Fruit fly (Drosophila melanogaster) whole organism, embryonic: Measurements from ENCODE around the gene CG5938.

ENCODE experiments used
- Asciz ChIP-seq: fragments of 200-800 bp; sonication (Bioruptor generic); optimal IDR thresholded peaks from 2 replicates; lab custom pipeline; 2017; ENCODE audit warnings: missing biosample characterization, mild to moderate bottlenecking, missing genetic modification characterization, missing genetic modification reagents
- Atf-2 ChIP-seq: fragments of 200-800 bp; sonication (Bioruptor generic); optimal IDR thresholded peaks from 2 replicates; lab custom pipeline; 2016; ENCODE audit warnings: missing biosample characterization, missing genetic modification characterization
- Bgb ChIP-seq: fragments of 200-800 bp; sonication (Bioruptor generic); IDR thresholded peaks from 2 replicates; pipeline ENCODE4 v1.3.6; 2022; ENCODE audit warnings: missing biosample characterization, missing genetic modification characterization; ENCODE audit not compliant: partially characterized antibody
- Bteb2 ChIP-seq: fragments of 200-800 bp; sonication (Bioruptor generic); optimal IDR thresholded peaks from 2 replicates; lab custom pipeline; 2016; ENCODE audit warnings: missing biosample characterization, missing genetic modification characterization
- CG12071 ChIP-seq: fragments of 200-800 bp; sonication (Bioruptor generic); optimal IDR thresholded peaks from 3 replicates; lab custom pipeline; 2018; ENCODE audit warnings: missing biosample characterization, mild to moderate bottlenecking, missing genetic modification characterization
- CG12155 ChIP-seq: fragments of 200-800 bp; sonication (Bioruptor generic); optimal IDR thresholded peaks from 3 replicates; lab custom pipeline; 2016; ENCODE audit warnings: missing biosample characterization, missing genetic modification characterization
- CG14050 ChIP-seq: fragments of 200-800 bp; sonication (Bioruptor generic); IDR thresholded peaks from 3 replicates; pipeline ENCODE4 v1.3.6; 2022; ENCODE audit warnings: missing biosample characterization, missing genetic modification characterization
- CG14860 ChIP-seq: fragments of 200-800 bp; sonication (Bioruptor generic); IDR thresholded peaks from 3 replicates; pipeline ENCODE4 v1.3.6; 2022; ENCODE audit warnings: missing biosample characterization, missing genetic modification characterization; ENCODE audit not compliant: partially characterized antibody
- CG15514 ChIP-seq: fragments of 200-800 bp; sonication (Bioruptor generic); optimal IDR thresholded peaks from 3 replicates; lab custom pipeline; 2017; ENCODE audit warnings: missing biosample characterization, missing genetic modification characterization, mild to moderate bottlenecking, moderate library complexity, missing genetic modification reagents
- CG1602 ChIP-seq: fragments of 200-800 bp; sonication (Bioruptor generic); optimal IDR thresholded peaks from 3 replicates; lab custom pipeline; 2016; ENCODE audit warnings: missing biosample characterization, missing genetic modification characterization
- CG1603 ChIP-seq: fragments of 200-800 bp; sonication (Bioruptor generic); optimal IDR thresholded peaks from 2 replicates; lab custom pipeline; 2019; ENCODE audit warnings: missing biosample characterization, mild to moderate bottlenecking, missing genetic modification characterization, moderate library complexity
- CG17385 ChIP-seq: fragments of 200-800 bp; sonication (Bioruptor generic); optimal IDR thresholded peaks from 3 replicates; lab custom pipeline; 2018; ENCODE audit warnings: missing biosample characterization, mild to moderate bottlenecking, missing genetic modification characterization
- CG2875 ChIP-seq: fragments of 200-800 bp; sonication (Bioruptor generic); optimal IDR thresholded peaks from 2 replicates; lab custom pipeline; 2017; ENCODE audit warnings: missing biosample characterization, mild to moderate bottlenecking, missing genetic modification characterization, missing genetic modification reagents
- CG30020 ChIP-seq: fragments of 200-800 bp; optimal IDR thresholded peaks from 2 replicates; lab custom pipeline; 2019; ENCODE audit warnings: missing biosample characterization, mild to moderate bottlenecking, missing genetic modification characterization, moderate library complexity
- CG42726 ChIP-seq: fragments of 200-800 bp; sonication (Bioruptor generic); IDR thresholded peaks from 2 replicates; pipeline ENCODE4 v1.3.6; 2022; ENCODE audit warnings: missing biosample characterization, missing genetic modification characterization; ENCODE audit not compliant: partially characterized antibody
- CG4282 ChIP-seq: fragments of 200-800 bp; sonication (Bioruptor generic); optimal IDR thresholded peaks from 2 replicates; lab custom pipeline; 2016; ENCODE audit warnings: missing biosample characterization, missing genetic modification characterization
- CG6654 ChIP-seq: fragments of 200-800 bp; sonication (Bioruptor generic); optimal IDR thresholded peaks from 2 replicates; lab custom pipeline; 2017; ENCODE audit warnings: missing biosample characterization, mild to moderate bottlenecking, missing genetic modification characterization
- CG8388 ChIP-seq: fragments of 200-800 bp; sonication (Bioruptor generic); optimal IDR thresholded peaks from 2 replicates; lab custom pipeline; 2019; ENCODE audit warnings: missing biosample characterization, mild to moderate bottlenecking, missing genetic modification characterization, moderate library complexity
- CG9797 ChIP-seq: fragments of 200-800 bp; sonication (Bioruptor generic); optimal IDR thresholded peaks from 3 replicates; lab custom pipeline; 2018; ENCODE audit warnings: missing biosample characterization, mild to moderate bottlenecking, missing genetic modification characterization
- D ChIP-seq, 2 experiments: fragments of 200-800 bp in 1 of 2; fragments of >200 bp in 1 of 2; sonication (Bioruptor generic) in 1 of 2; optimal IDR thresholded peaks; 2 replicates in 1 of 2; 3 replicates in 1 of 2; lab custom pipeline; 2017; ENCODE audit warnings: mild to moderate bottlenecking in 1 of 2, missing biosample characterization in 1 of 2, missing genetic modification characterization in 1 of 2, missing genetic modification reagents in 1 of 2
- Deaf1 ChIP-seq: fragments of 200-800 bp; optimal IDR thresholded peaks from 3 replicates; lab custom pipeline; 2019; ENCODE audit warnings: missing biosample characterization, mild to moderate bottlenecking, missing genetic modification characterization, moderate library complexity
- Eip74EF ChIP-seq, 2 experiments: fragments of 200-800 bp in 1 of 2; fragments of >200 bp in 1 of 2; sonication (Bioruptor generic) in 1 of 2; optimal IDR thresholded peaks; 2 replicates each; lab custom pipeline; 2017 to 2019; ENCODE audit warnings: missing biosample characterization in 2 of 2, missing genetic modification characterization in 2 of 2, mild to moderate bottlenecking in 1 of 2, moderate library complexity in 1 of 2
- GATAe ChIP-seq: fragments of 200-800 bp; sonication (Bioruptor generic); conservative IDR thresholded peaks from 2 replicates; pipeline ENCODE4 v1.3.6; 2022; ENCODE audit warnings: missing biosample characterization, missing genetic modification characterization
- Hmr ChIP-seq: fragments of 200-800 bp; sonication (Bioruptor generic); optimal IDR thresholded peaks from 3 replicates; lab custom pipeline; 2017; ENCODE audit warnings: mild to moderate bottlenecking, missing biosample characterization, missing genetic modification reagents, missing genetic modification characterization
- Hr3 ChIP-seq: fragments of 200-800 bp; sonication (Bioruptor generic); optimal IDR thresholded peaks from 3 replicates; lab custom pipeline; 2016; ENCODE audit warnings: missing biosample characterization, missing genetic modification characterization
- Mes4 ChIP-seq: fragments of 200-800 bp; sonication (Bioruptor generic); optimal IDR thresholded peaks from 2 replicates; lab custom pipeline; 2016; ENCODE audit warnings: missing biosample characterization, missing genetic modification characterization
- NK7.1 ChIP-seq: fragments of 200-800 bp; sonication (Bioruptor generic); optimal IDR thresholded peaks from 3 replicates; lab custom pipeline; 2016; ENCODE audit warnings: missing biosample characterization, missing genetic modification characterization
- Neu2 ChIP-seq: fragments of 200-800 bp; sonication (Bioruptor generic); optimal IDR thresholded peaks from 3 replicates; lab custom pipeline; 2016; ENCODE audit warnings: missing biosample characterization, missing genetic modification characterization, borderline replicate concordance
- Opbp ChIP-seq: fragments of 200-800 bp; sonication (Bioruptor generic); IDR thresholded peaks from 3 replicates; pipeline ENCODE4 v1.3.6; 2022; ENCODE audit warnings: missing biosample characterization, missing genetic modification characterization; ENCODE audit not compliant: partially characterized antibody
- ase ChIP-seq: fragments of 200-800 bp; sonication (Bioruptor generic); IDR thresholded peaks from 3 replicates; pipeline ENCODE4 v1.3.6; 2022; ENCODE audit warnings: missing biosample characterization, missing genetic modification characterization
- chinmo ChIP-seq: fragments of 200-800 bp; sonication (Bioruptor generic); IDR thresholded peaks from 4 replicates; pipeline ENCODE4 v1.3.6; 2022; ENCODE audit warnings: missing biosample characterization, missing genetic modification characterization; ENCODE audit not compliant: partially characterized antibody
- corto ChIP-seq: fragments of 200-800 bp; sonication (Bioruptor generic); optimal IDR thresholded peaks from 2 replicates; lab custom pipeline; 2016; ENCODE audit warnings: missing biosample characterization, mild to moderate bottlenecking, missing genetic modification characterization, moderate library complexity
- disco-r ChIP-seq: fragments of 200-800 bp; sonication (Bioruptor generic); optimal IDR thresholded peaks from 2 replicates; lab custom pipeline; 2016; ENCODE audit warnings: missing biosample characterization, missing genetic modification characterization
- dmrt11E ChIP-seq: fragments of 200-800 bp; sonication (Bioruptor generic); optimal IDR thresholded peaks from 3 replicates; lab custom pipeline; 2018; ENCODE audit warnings: missing biosample characterization, mild to moderate bottlenecking, missing genetic modification characterization, moderate library complexity
- eyg ChIP-seq: fragments of 200-800 bp; sonication (Bioruptor generic); optimal IDR thresholded peaks from 3 replicates; lab custom pipeline; 2016; ENCODE audit warnings: missing biosample characterization, missing genetic modification characterization
- gce ChIP-seq: fragments of 200-800 bp; sonication (Bioruptor generic); IDR thresholded peaks from 3 replicates; pipeline ENCODE4 v1.3.6; 2022; ENCODE audit warnings: missing biosample characterization, missing genetic modification characterization
- gfzf ChIP-seq: fragments of 200-800 bp; sonication (Bioruptor generic); optimal IDR thresholded peaks from 2 replicates; lab custom pipeline; 2016; ENCODE audit warnings: missing biosample characterization, mild to moderate bottlenecking, missing genetic modification characterization, moderate library complexity
- grau ChIP-seq: fragments of 200-800 bp; optimal IDR thresholded peaks from 3 replicates; lab custom pipeline; 2019; ENCODE audit warnings: missing biosample characterization, mild to moderate bottlenecking, missing genetic modification characterization, moderate library complexity
- gt ChIP-seq: fragments of 200-800 bp; sonication (Bioruptor generic); IDR thresholded peaks from 2 replicates; pipeline ENCODE4 v1.3.6; 2022; ENCODE audit warnings: missing biosample characterization, missing genetic modification characterization
- hb ChIP-seq: fragments of 200-800 bp; sonication (Bioruptor generic); IDR thresholded peaks from 3 replicates; pipeline ENCODE4 v1.3.6; 2022; ENCODE audit warnings: missing biosample characterization, missing genetic modification characterization; ENCODE audit not compliant: partially characterized antibody
- ind ChIP-seq: fragments of 200-800 bp; sonication (Bioruptor generic); optimal IDR thresholded peaks from 3 replicates; lab custom pipeline; 2016; ENCODE audit warnings: missing biosample characterization, missing genetic modification characterization
- mam ChIP-seq: fragments of 200-800 bp; sonication (Bioruptor generic); optimal IDR thresholded peaks from 3 replicates; lab custom pipeline; 2016; ENCODE audit warnings: missing biosample characterization, missing genetic modification characterization
- psq ChIP-seq: fragments of 200-800 bp; sonication (Bioruptor generic); optimal IDR thresholded peaks from 2 replicates; lab custom pipeline; 2017; ENCODE audit warnings: missing biosample characterization, missing genetic modification characterization
- ranshi ChIP-seq: fragments of 200-800 bp; sonication (Bioruptor generic); IDR thresholded peaks from 2 replicates; pipeline ENCODE4 v1.3.6; 2022; ENCODE audit warnings: missing biosample characterization, missing genetic modification characterization
- ro ChIP-seq: fragments of 200-800 bp; sonication (Bioruptor generic); IDR thresholded peaks from 2 replicates; pipeline ENCODE4 v1.3.6; 2022; ENCODE audit warnings: missing biosample characterization, missing genetic modification characterization
- salm ChIP-seq: fragments of 200-800 bp; sonication (Bioruptor generic); optimal IDR thresholded peaks from 2 replicates; lab custom pipeline; 2018; ENCODE audit warnings: missing biosample characterization, mild to moderate bottlenecking, missing genetic modification characterization
- wek ChIP-seq: fragments of 200-800 bp; sonication (Bioruptor generic); optimal IDR thresholded peaks from 3 replicates; lab custom pipeline; 2018; ENCODE audit warnings: missing biosample characterization, mild to moderate bottlenecking, missing genetic modification characterization, moderate library complexity
- yki ChIP-seq: fragments of >200 bp; optimal IDR thresholded peaks from 3 replicates; lab custom pipeline; 2018

The CG5938 gene

DNA sequence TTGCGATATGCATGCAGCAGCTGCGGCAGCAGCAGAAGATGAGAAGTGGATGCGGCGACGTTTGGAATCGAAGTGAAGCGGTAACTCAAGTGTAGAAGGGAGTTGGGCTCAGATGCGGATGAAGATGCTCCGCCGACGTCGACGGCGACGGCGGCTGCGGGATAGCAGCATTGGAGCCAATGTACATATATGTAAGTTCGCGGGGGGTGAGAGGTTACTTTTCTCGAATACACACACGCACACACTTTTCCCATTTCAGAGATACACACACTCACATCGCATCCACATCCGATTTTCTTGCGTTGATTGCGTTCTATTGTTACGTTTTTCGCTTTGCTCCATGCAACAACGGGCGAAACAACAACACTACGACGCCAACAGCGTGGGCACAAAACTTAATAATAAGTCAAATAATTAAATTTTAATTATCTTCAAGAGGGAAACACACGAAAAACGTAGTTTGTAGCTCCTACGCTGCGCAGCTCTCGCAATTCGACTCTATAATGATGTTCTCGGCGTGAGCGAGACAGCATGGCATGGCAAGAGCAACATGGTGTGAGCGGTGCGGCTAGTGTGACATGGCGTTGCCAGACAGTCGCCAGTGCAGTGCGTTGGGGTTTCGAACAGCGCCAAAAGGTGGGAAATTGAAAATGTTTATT lies 29.7 kb upstream of the CG5938 start, which contains the start of gene CG18766 (continued):
- TF ChIP-seq Deaf1 (tag; lab: Kevin White, UChicago) (no peak), gt (no peak), CG12071 (GFP tag; lab: Kevin White, UChicago) (peak; percentile 21), gfzf (peak; percentile 30), CG12155 (no peak), CG30020 (tag; lab: Kevin White, UChicago) (no peak), ase (GFP tag; lab: Robert Waterston, UW) (no peak), CG14860 (GFP tag; lab: Robert Waterston, UW) (no peak), salm (tag; lab: Kevin White, UChicago) (no peak), corto (GFP tag; lab: Kevin White, UChicago) (peak; percentile 20), CG1602 (no peak), CG2875 (GFP tag; lab: Kevin White, UChicago) (no peak), Atf-2 (no peak), CG6654 (GFP tag; lab: Kevin White, UChicago) (no peak), eyg (no peak), NK7.1 (GFP tag; lab: Kevin White, UChicago) (no peak), yki (lab: Kevin White, UChicago) (no peak), hb (GFP tag; lab: Robert Waterston, UW) (0 out of 3 replicates have a peak, but pooled peaks have one; percentile 20), chinmo (GFP tag; lab: Robert Waterston, UW) (peak; percentile 60; the same call in 1 of the 4 replicates), psq (no peak), Hmr (GFP tag; lab: Kevin White, UChicago) (peak; percentile 33), disco-r (GFP tag; lab: Kevin White, UChicago) (no peak), Asciz (GFP tag; lab: Kevin White, UChicago) (no peak), ind (GFP tag; lab: Kevin White, UChicago) (peak; percentile 26), Eip74EF (GFP tag; optimal IDR thresholded peaks at IDR 0.05; lab: Kevin White, UChicago) (no peak), grau (tag; lab: Kevin White, UChicago) (peak; percentile 29), CG9797 (GFP tag; lab: Kevin White, UChicago) (peak; percentile 18), CG8388 (no peak), Neu2 (GFP tag; lab: Kevin White, UChicago) (peak; percentile 39), wek (GFP tag; lab: Kevin White, UChicago) (no peak), dmrt11E (tag; lab: Kevin White, UChicago) (peak; percentile 7), GATAe (GFP tag; lab: Robert Waterston, UW) (no peak), CG15514 (GFP tag; lab: Kevin White, UChicago) (peak; percentile 64), CG4282 (no peak), ranshi (GFP tag; lab: Robert Waterston, UW) (no peak), ro (no peak), Bgb (GFP tag; lab: Robert Waterston, UW) (peak; percentile 41; the same call in 1 of the 2 replicates), CG17385 (GFP tag; lab: Kevin White, UChicago) (no peak), CG1603 (tag; lab: Kevin White, UChicago) (peak; percentile 79), CG14050 (GFP tag; lab: Robert Waterston, UW) (no peak), gce (0 out of 3 replicates have a peak, but pooled peaks have one; percentile 13), Opbp (GFP tag; lab: Robert Waterston, UW) (peak; percentile 49; the same call in 2 of the 3 replicates), Mes4 (GFP tag; lab: Kevin White, UChicago) (no peak), Hr3 (GFP tag; lab: Kevin White, UChicago) (no peak), Bteb2 (GFP tag; lab: Kevin White, UChicago) (no peak), mam (GFP tag; lab: Kevin White, UChicago) (peak; percentile 54), CG42726 (peak; percentile 71; the same call in 1 of the 2 replicates), D (optimal IDR thresholded peaks at IDR 0.05; lab: Kevin White, UChicago) (peak; percentile 23), D (GFP tag; optimal IDR thresholded peaks at IDR 0.05; lab: Kevin White, UChicago) (no peak)
